Worm (Caenorhabditis elegans): Measurements from ENCODE around the gene F44E2.8.

F44E2.8 gene

ce11 chrIII:8801864-8802818, 47.5 kb downstream of the F44E2.8 start:
- TF ChIP-seq tab-1 (GFP tag; IDR thresholded peaks at IDR 0.05): no peak
- no peak for TF ChIP-seq ref-1 (GFP tag; conservative IDR thresholded peaks at IDR 0.05)
- peak; percentile 71 for TF ChIP-seq ztf-29 (GFP tag; IDR thresholded peaks at IDR 0.05)
- TF ChIP-seq med-1 (GFP tag; optimal IDR thresholded peaks at IDR 0.05; ENCODE audit: insufficient read depth): no peak
- TF ChIP-seq T22C8.4 (GFP tag; IDR thresholded peaks at IDR 0.05): no peak
- peak; percentile 98 for TF ChIP-seq cog-1 (tag; optimal IDR thresholded peaks at IDR 0.05)
- TF ChIP-seq flt-1 (GFP tag; IDR thresholded peaks at IDR 0.05): peak; percentile 78
- no peak for TF ChIP-seq klf-2 (GFP tag; conservative IDR thresholded peaks at IDR 0.05)

- no peak for TF ChIP-seq tab-1 (GFP tag; IDR thresholded peaks at IDR 0.05)
- 0 out of 2 replicates have a peak, but pooled peaks have one; percentile 46 for TF ChIP-seq ztf-23 (GFP tag; IDR thresholded peaks at IDR 0.05)
Measured at ce11 chrIII:8801352-8801863, 48.3 kb downstream of the F44E2.8 start.

DNA sequence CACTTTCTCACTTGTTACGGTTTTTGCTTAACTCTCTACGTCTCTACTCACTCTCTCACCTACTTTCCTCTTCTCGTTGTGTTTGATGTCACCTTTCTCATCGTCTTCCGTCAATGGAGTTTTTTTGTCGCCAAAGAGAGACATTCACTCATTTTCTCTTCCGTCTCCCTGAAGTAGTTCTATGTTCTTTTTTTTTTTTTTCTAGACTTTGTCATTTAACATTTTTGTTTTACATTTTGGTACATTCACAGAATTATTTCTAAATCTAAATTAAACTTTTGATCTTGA, 48.9 kb downstream of the F44E2.8 start:
- no peak for TF ChIP-seq T22C8.4 (GFP tag; IDR thresholded peaks at IDR 0.05)

ce11 chrIII:8799964-8800795, 49.5 kb downstream of the F44E2.8 start, which contains the start of gene F54F2.6:
Gene F54F2.6, minus strand, starts transcription at chrIII:8800701.
- TF ChIP-seq tab-1 (GFP tag; IDR thresholded peaks at IDR 0.05) (0 out of 2 replicates have a peak, but pooled peaks have one; percentile 33), klf-2 (GFP tag; conservative IDR thresholded peaks at IDR 0.05) (no peak), flt-1 (GFP tag; IDR thresholded peaks at IDR 0.05) (peak; percentile 65; the same call in 1 of the 2 replicates), cog-1 (tag; optimal IDR thresholded peaks at IDR 0.05) (peak; percentile 94)

All from whole organism, midembryonic.